Worm (Caenorhabditis elegans) whole organism, L3 larva: Measurements from ENCODE around the gene cht-6.

Experiments used
- ceh-82 ChIP-seq: fragments of 150-350 bp; optimal IDR thresholded peaks from 2 replicates; lab custom pipeline; 2014; ENCODE audit warnings: missing biosample characterization, missing genetic modification characterization
- egl-27 ChIP-seq: sonication (generic microtip); optimal IDR thresholded peaks from 4 replicates; lab custom pipeline; 2017; ENCODE audit warnings: missing biosample characterization, missing genetic modification reagents, missing genetic modification characterization
- elt-1 ChIP-seq: fragments of 150-350 bp; optimal IDR thresholded peaks from 2 replicates; lab custom pipeline; 2014; ENCODE audit warnings: missing biosample characterization, missing genetic modification characterization
- elt-3 ChIP-seq, 3 experiments: fragments of 150-350 bp in 1 of 3; sonication (generic microtip) in 2 of 3; optimal IDR thresholded peaks; 2 replicates in 2 of 3; 4 replicates in 1 of 3; lab custom pipeline; 2014 to 2017; ENCODE audit warnings: missing biosample characterization in 3 of 3, missing genetic modification characterization in 3 of 3
- fkh-10 ChIP-seq: sonication (generic microtip); optimal IDR thresholded peaks from 2 replicates; lab custom pipeline; 2017; ENCODE audit warnings: missing biosample characterization, missing genetic modification reagents, missing genetic modification characterization
- fos-1 ChIP-seq: fragments of 150-350 bp; optimal IDR thresholded peaks from 2 replicates; lab custom pipeline; 2014; ENCODE audit warnings: missing biosample characterization, missing genetic modification characterization
- nhr-11 ChIP-seq: fragments of 150-350 bp; optimal IDR thresholded peaks from 2 replicates; lab custom pipeline; 2014; ENCODE audit warnings: missing biosample characterization, missing genetic modification characterization
- nhr-237 ChIP-seq: fragments of 150-350 bp; optimal IDR thresholded peaks from 2 replicates; lab custom pipeline; 2014; ENCODE audit warnings: missing biosample characterization, missing genetic modification characterization
- nhr-28 ChIP-seq: fragments of 150-350 bp; optimal IDR thresholded peaks from 2 replicates; lab custom pipeline; 2014; ENCODE audit warnings: missing biosample characterization, missing genetic modification characterization
- pha-4 ChIP-seq: fragments of 150-350 bp; optimal IDR thresholded peaks from 2 replicates; lab custom pipeline; 2014; ENCODE audit warnings: missing biosample characterization, missing genetic modification reagents, missing genetic modification characterization
- unc-62 ChIP-seq: fragments of 150-350 bp; sonication (generic microtip); optimal IDR thresholded peaks from 4 replicates; lab custom pipeline; 2014; ENCODE audit warnings: missing biosample characterization, missing genetic modification reagents, missing genetic modification characterization
- zag-1 ChIP-seq: fragments of 150-350 bp; optimal IDR thresholded peaks from 2 replicates; lab custom pipeline; 2014; ENCODE audit warnings: missing biosample characterization, missing genetic modification characterization
- ztf-4 ChIP-seq: fragments of 150-350 bp; optimal IDR thresholded peaks from 2 replicates; lab custom pipeline; 2014; ENCODE audit warnings: missing biosample characterization, missing genetic modification characterization

ce11 chrV:6461250-6461649 is 46.5 kb downstream of the cht-6 start:
- no peak for TF ChIP-seq nhr-28 (tag; lab: Kevin White, UChicago)
- no peak for TF ChIP-seq pha-4 (tag; lab: Kevin White, UChicago)
- TF ChIP-seq ceh-82, result no peak
- no peak for TF ChIP-seq egl-27
- TF ChIP-seq unc-62 (GFP tag; lab: Kevin White, UChicago), result no peak
- TF ChIP-seq ztf-4 (tag; lab: Kevin White, UChicago), result no peak
- TF ChIP-seq nhr-11 (tag; lab: Kevin White, UChicago), result no peak
- no peak for TF ChIP-seq fkh-10 (GFP tag; lab: Kevin White, UChicago)
- no peak for TF ChIP-seq zag-1 (tag; lab: Kevin White, UChicago)
- TF ChIP-seq elt-1 (tag; lab: Kevin White, UChicago), result no peak
- no peak for TF ChIP-seq elt-3 (tag; optimal IDR thresholded peaks at IDR 0.05; lab: Kevin White, UChicago)
- TF ChIP-seq fos-1 (tag; lab: Kevin White, UChicago), result no peak
- TF ChIP-seq nhr-237, result no peak
